Worm (Caenorhabditis elegans): ENCODE data around the gene rps-5.

Gene rps-5

ce11 chrIV:11110995-11111619 is at the start of gene rps-5:
Gene rps-5, minus strand, starts transcription at chrIV:11111045.
- TF ChIP-seq mcd-1 (GFP tag; IDR thresholded peaks at IDR 0.05) (peak; percentile 54), F49E8.2 (tag; optimal IDR thresholded peaks at IDR 0.05; ENCODE audit: insufficient read depth) (peak; percentile 19), sptf-2 (GFP tag; optimal IDR thresholded peaks at IDR 0.05) (no peak), cebp-2 (GFP tag; IDR thresholded peaks at IDR 0.05) (no peak), ztf-22 (GFP tag; optimal IDR thresholded peaks at IDR 0.05) (no peak), pbrm-1 (GFP tag; IDR thresholded peaks at IDR 0.05) (0 out of 2 replicates have a peak, but pooled peaks have one; percentile 11), F57A8.1 (GFP tag; optimal IDR thresholded peaks at IDR 0.05) (no peak), let-607 (tag; optimal IDR thresholded peaks at IDR 0.05) (peak in 1 of 2 experiments; percentile 32), Y67H2A.10 (GFP tag; conservative IDR thresholded peaks at IDR 0.05) (no peak), lin-35 (GFP tag; optimal IDR thresholded peaks at IDR 0.05) (peak in 1 of 3 experiments; percentile 54), hmg-1.2 (GFP tag; IDR thresholded peaks at IDR 0.05) (peak; percentile 93), snpc-1.3 (tag; optimal IDR thresholded peaks at IDR 0.05; ENCODE audit: insufficient read depth) (peak; percentile 33), tbp1 (GFP tag; optimal IDR thresholded peaks at IDR 0.05) (peak; percentile 34), D2030.7 (GFP tag; IDR thresholded peaks at IDR 0.05) (peak; percentile 52; the same call in 1 of the 2 replicates), madf-6 (GFP tag; IDR thresholded peaks at IDR 0.05) (peak; percentile 68), F33H1.4 (GFP tag; IDR thresholded peaks at IDR 0.05) (peak; percentile 83), F37B4.10 (GFP tag; IDR thresholded peaks at IDR 0.05) (no peak), snpc-3.4 (tag; optimal IDR thresholded peaks at IDR 0.05) (peak; percentile 41), rcor-1 (GFP tag; IDR thresholded peaks at IDR 0.05) (peak; percentile 40; the same call in 1 of the 2 replicates), B0261.1 (tag; optimal IDR thresholded peaks at IDR 0.05) (no peak), cebp-1 (GFP tag; IDR thresholded peaks at IDR 0.05) (no peak), cebp-1 (tag; optimal IDR thresholded peaks at IDR 0.05) (peak; percentile 19), lsl-1 (GFP tag; optimal IDR thresholded peaks at IDR 0.05) (peak; percentile 55), T26A5.8 (tag; optimal IDR thresholded peaks at IDR 0.05) (no peak), lin-54 (GFP tag; optimal IDR thresholded peaks at IDR 0.05) (peak; percentile 51), ztf-26 (tag; optimal IDR thresholded peaks at IDR 0.05) (no peak), athp-1 (tag; optimal IDR thresholded peaks at IDR 0.05) (no peak), snpc-4 (GFP tag; optimal IDR thresholded peaks at IDR 0.05) (no peak), snpc-4 (tag; optimal IDR thresholded peaks at IDR 0.05) (peak in 2 of 4 experiments; percentile 29 to 31), F23B12.7 (tag; optimal IDR thresholded peaks at IDR 0.05; ENCODE audit: insufficient read depth) (peak; percentile 13)

ce11 chrIV:11159886-11160285 is 49.0 kb upstream of the rps-5 start, which contains the start of gene mboa-4:
Gene mboa-4, minus strand, starts transcription at chrIV:11159986.
- TF ChIP-seq attf-6 (GFP tag; IDR thresholded peaks at IDR 0.05) (no peak), ztf-28 (GFP tag; IDR thresholded peaks at IDR 0.05) (no peak), dpl-1 (GFP tag; optimal IDR thresholded peaks at IDR 0.05) (no peak), egl-44 (GFP tag; IDR thresholded peaks at IDR 0.05) (no peak), B0336.3 (GFP tag; IDR thresholded peaks at IDR 0.05) (no peak), ztf-26 (tag; optimal IDR thresholded peaks at IDR 0.05) (no peak), pha-4 (tag; optimal IDR thresholded peaks at IDR 0.05) (no peak), ceh-40 (GFP tag; IDR thresholded peaks at IDR 0.05) (no peak), B0019.2 (GFP tag; conservative IDR thresholded peaks at IDR 0.05) (no peak), hmg-1.2 (GFP tag; IDR thresholded peaks at IDR 0.05) (no peak), him-1 (tag; optimal IDR thresholded peaks at IDR 0.05) (no peak), ceh-100 (GFP tag; IDR thresholded peaks at IDR 0.05) (no peak), F10E7.11 (tag; optimal IDR thresholded peaks at IDR 0.05) (no peak), ceh-91 (GFP tag; IDR thresholded peaks at IDR 0.05) (no peak)

Data from whole organism, young adult.